Worm (Caenorhabditis elegans) whole organism, L3 larva: ENCODE measurements around the gene rheb-1.
A peak's percentile ranks its signal among the peaks of the same experiment; 100 is the strongest.

Experiments used
- R02D3.7 ChIP-seq: fragments of 150-350 bp; optimal IDR thresholded peaks from 2 replicates; lab custom pipeline; 2014; ENCODE audit warnings: missing biosample characterization, missing genetic modification characterization
- ama-1 ChIP-seq: fragments of 150-350 bp; optimal IDR thresholded peaks from 2 replicates; lab custom pipeline; 2018
- ceh-16 ChIP-seq: sonication (generic microtip); optimal IDR thresholded peaks from 2 replicates; lab custom pipeline; 2017; ENCODE audit warnings: missing biosample characterization, missing genetic modification characterization
- ceh-28 ChIP-seq: fragments of 150-350 bp; optimal IDR thresholded peaks from 2 replicates; lab custom pipeline; 2014; ENCODE audit warnings: missing biosample characterization, missing genetic modification reagents, missing genetic modification characterization
- ceh-82 ChIP-seq: fragments of 150-350 bp; optimal IDR thresholded peaks from 2 replicates; lab custom pipeline; 2014; ENCODE audit warnings: missing biosample characterization, missing genetic modification characterization
- daf-12 ChIP-seq: fragments of 150-350 bp; optimal IDR thresholded peaks from 2 replicates; lab custom pipeline; 2014; ENCODE audit warnings: missing biosample characterization, missing genetic modification reagents, missing genetic modification characterization
- egl-27 ChIP-seq: sonication (generic microtip); optimal IDR thresholded peaks from 4 replicates; lab custom pipeline; 2017; ENCODE audit warnings: missing biosample characterization, missing genetic modification reagents, missing genetic modification characterization
- egl-5 ChIP-seq: fragments of 150-350 bp; optimal IDR thresholded peaks from 2 replicates; lab custom pipeline; 2017; ENCODE audit warnings: missing biosample characterization, missing genetic modification reagents, missing genetic modification characterization, inconsistent platforms
- elt-1 ChIP-seq: fragments of 150-350 bp; optimal IDR thresholded peaks from 2 replicates; lab custom pipeline; 2014; ENCODE audit warnings: missing biosample characterization, missing genetic modification characterization
- elt-2 ChIP-seq: sonication (generic microtip); optimal IDR thresholded peaks from 2 replicates; lab custom pipeline; 2016; ENCODE audit warnings: missing genetic modification reagents, mild to moderate bottlenecking, missing genetic modification characterization, missing compliant biosample characterization
- elt-3 ChIP-seq, 3 experiments: fragments of 150-350 bp in 1 of 3; sonication (generic microtip) in 2 of 3; optimal IDR thresholded peaks; 2 replicates in 2 of 3; 4 replicates in 1 of 3; lab custom pipeline; 2014 to 2017; ENCODE audit warnings: missing biosample characterization in 3 of 3, missing genetic modification characterization in 3 of 3
- eor-1 ChIP-seq, 2 experiments: fragments of 150-350 bp; optimal IDR thresholded peaks; 2 replicates each; lab custom pipeline; 2014 to 2018; ENCODE audit warnings: missing biosample characterization in 2 of 2, missing genetic modification characterization in 2 of 2
- fkh-10 ChIP-seq: sonication (generic microtip); optimal IDR thresholded peaks from 2 replicates; lab custom pipeline; 2017; ENCODE audit warnings: missing biosample characterization, missing genetic modification reagents, missing genetic modification characterization
- fkh-2 ChIP-seq: fragments of 150-350 bp; optimal IDR thresholded peaks from 2 replicates; lab custom pipeline; 2014; ENCODE audit warnings: missing biosample characterization, missing genetic modification reagents, missing genetic modification characterization
- hmg-11 ChIP-seq: sonication (generic microtip); optimal IDR thresholded peaks from 2 replicates; lab custom pipeline; 2016; ENCODE audit warnings: missing genetic modification characterization, missing compliant biosample characterization
- jun-1 ChIP-seq: fragments of 150-350 bp; optimal IDR thresholded peaks from 2 replicates; lab custom pipeline; 2014; ENCODE audit warnings: missing biosample characterization, missing genetic modification reagents, missing genetic modification characterization
- lin-15B ChIP-seq: fragments of 150-350 bp; optimal IDR thresholded peaks from 2 replicates; lab custom pipeline; 2014; ENCODE audit warnings: missing biosample characterization, missing genetic modification characterization
- lin-39 ChIP-seq: fragments of 150-350 bp; optimal IDR thresholded peaks from 2 replicates; lab custom pipeline; 2018; ENCODE audit warnings: missing biosample characterization, missing genetic modification reagents, missing genetic modification characterization
- mdl-1 ChIP-seq: fragments of 150-350 bp; optimal IDR thresholded peaks from 2 replicates; lab custom pipeline; 2014; ENCODE audit warnings: missing biosample characterization, missing genetic modification characterization
- mml-1 ChIP-seq: fragments of 150-350 bp; sonication (generic microtip); optimal IDR thresholded peaks from 3 replicates; lab custom pipeline; 2014; ENCODE audit warnings: missing biosample characterization, missing genetic modification characterization
- nfya-1 ChIP-seq: sonication (generic microtip); optimal IDR thresholded peaks from 2 replicates; lab custom pipeline; 2017; ENCODE audit warnings: missing genetic modification characterization, mild to moderate bottlenecking, missing compliant biosample characterization, antibody characterized with exemption, moderate library complexity; ENCODE audit not compliant: insufficient read depth
- nhr-12 ChIP-seq: fragments of 150-350 bp; optimal IDR thresholded peaks from 2 replicates; lab custom pipeline; 2014; ENCODE audit warnings: missing biosample characterization, missing genetic modification characterization
- nhr-23 ChIP-seq: fragments of 150-350 bp; optimal IDR thresholded peaks from 2 replicates; lab custom pipeline; 2014; ENCODE audit warnings: missing biosample characterization, missing genetic modification reagents, missing genetic modification characterization
- nhr-25 ChIP-seq: sonication (generic microtip); optimal IDR thresholded peaks from 2 replicates; lab custom pipeline; 2017; ENCODE audit warnings: missing biosample characterization, missing genetic modification characterization
- nhr-43 ChIP-seq: sonication (generic microtip); optimal IDR thresholded peaks from 2 replicates; lab custom pipeline; 2016; ENCODE audit warnings: mild to moderate bottlenecking, missing genetic modification characterization, missing compliant biosample characterization; ENCODE audit not compliant: poor library complexity, severe bottlenecking
- nhr-67 ChIP-seq: fragments of 150-350 bp; optimal IDR thresholded peaks from 2 replicates; lab custom pipeline; 2014; ENCODE audit warnings: missing biosample characterization, missing genetic modification characterization
- nhr-76 ChIP-seq: fragments of 150-350 bp; sonication (generic microtip); optimal IDR thresholded peaks from 5 replicates; lab custom pipeline; 2014; ENCODE audit warnings: missing biosample characterization, missing genetic modification characterization
- nhr-77 ChIP-seq: fragments of 150-350 bp; optimal IDR thresholded peaks from 2 replicates; lab custom pipeline; 2014; ENCODE audit warnings: missing biosample characterization, missing genetic modification characterization
- pha-4 ChIP-seq: fragments of 150-350 bp; optimal IDR thresholded peaks from 2 replicates; lab custom pipeline; 2014; ENCODE audit warnings: missing biosample characterization, missing genetic modification reagents, missing genetic modification characterization
- pqm-1 ChIP-seq: fragments of 150-350 bp; optimal IDR thresholded peaks from 2 replicates; lab custom pipeline; 2017; ENCODE audit warnings: missing biosample characterization, missing genetic modification characterization, inconsistent platforms
- sea-2 ChIP-seq: fragments of 150-350 bp; sonication (generic microtip); optimal IDR thresholded peaks from 4 replicates; lab custom pipeline; 2014; ENCODE audit warnings: missing biosample characterization, missing genetic modification reagents, missing genetic modification characterization
- skn-1 ChIP-seq: fragments of 150-350 bp; optimal IDR thresholded peaks from 2 replicates; lab custom pipeline; 2014; ENCODE audit warnings: missing biosample characterization, missing genetic modification characterization
- snpc-4 ChIP-seq: fragments of 150-350 bp; optimal IDR thresholded peaks from 2 replicates; lab custom pipeline; 2014; ENCODE audit warnings: missing biosample characterization, missing genetic modification characterization
- tbx-2 ChIP-seq: sonication (generic microtip); optimal IDR thresholded peaks from 2 replicates; lab custom pipeline; 2016; ENCODE audit warnings: mild to moderate bottlenecking, missing genetic modification characterization, missing compliant biosample characterization
- unc-39 ChIP-seq: sonication (generic microtip); optimal IDR thresholded peaks from 4 replicates; lab custom pipeline; 2017; ENCODE audit warnings: missing biosample characterization, missing genetic modification characterization
- unc-62 ChIP-seq: fragments of 150-350 bp; sonication (generic microtip); optimal IDR thresholded peaks from 4 replicates; lab custom pipeline; 2014; ENCODE audit warnings: missing biosample characterization, missing genetic modification reagents, missing genetic modification characterization
- zag-1 ChIP-seq: fragments of 150-350 bp; optimal IDR thresholded peaks from 2 replicates; lab custom pipeline; 2014; ENCODE audit warnings: missing biosample characterization, missing genetic modification characterization
- ztf-11 ChIP-seq: fragments of 150-350 bp; optimal IDR thresholded peaks from 2 replicates; lab custom pipeline; 2014; ENCODE audit warnings: missing biosample characterization, missing genetic modification characterization
- ztf-4 ChIP-seq: fragments of 150-350 bp; optimal IDR thresholded peaks from 2 replicates; lab custom pipeline; 2014; ENCODE audit warnings: missing biosample characterization, missing genetic modification characterization

The rheb-1 gene

DNA sequence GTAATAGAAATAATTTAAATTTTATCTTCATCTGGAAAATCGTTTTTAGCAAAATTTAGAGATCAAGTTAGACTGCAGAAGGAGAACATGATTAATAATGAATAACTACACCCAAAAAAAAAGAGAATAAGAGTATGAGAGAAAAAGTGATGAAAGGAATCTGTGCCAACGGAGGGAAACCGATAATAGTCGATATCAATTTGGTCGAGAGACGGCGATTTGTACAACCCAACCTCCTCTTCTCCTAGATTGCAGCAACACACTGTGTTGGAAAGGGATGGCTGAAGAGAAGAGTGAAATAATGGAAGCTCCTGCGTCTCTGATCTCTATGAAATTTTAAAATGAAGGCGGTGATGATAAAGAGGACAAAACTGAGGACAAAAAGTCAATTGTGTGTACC, 18.7 kb upstream of the rheb-1 start:
- TF ChIP-seq jun-1 (tag; lab: Kevin White, UChicago) (peak; percentile 85), elt-2 (peak; percentile 77), nhr-76 (tag; lab: Kevin White, UChicago) (no peak), pqm-1 (peak; percentile 20)

DNA sequence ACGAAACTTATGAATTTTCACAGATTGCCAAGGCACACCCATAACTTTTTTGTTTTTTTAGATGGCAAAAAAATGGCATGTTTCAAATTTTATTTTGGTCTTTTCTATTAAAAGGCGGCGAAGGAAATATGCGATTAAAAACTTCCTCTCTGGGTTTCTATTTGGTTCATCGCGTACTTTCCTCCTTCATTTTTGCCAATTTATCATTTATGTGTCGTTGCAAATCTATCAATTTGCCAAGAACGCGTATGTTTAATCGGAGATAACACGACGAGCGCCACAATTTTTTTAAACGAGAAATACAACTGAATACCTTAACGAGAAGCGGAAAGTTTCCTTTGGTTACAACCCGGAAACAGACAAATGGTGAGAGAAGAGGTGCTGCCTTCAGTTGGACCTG, 16.6 kb upstream of the rheb-1 start:
- TF ChIP-seq daf-12 (tag; lab: Kevin White, UChicago) (no peak), elt-2 (peak; percentile 44)

DNA sequence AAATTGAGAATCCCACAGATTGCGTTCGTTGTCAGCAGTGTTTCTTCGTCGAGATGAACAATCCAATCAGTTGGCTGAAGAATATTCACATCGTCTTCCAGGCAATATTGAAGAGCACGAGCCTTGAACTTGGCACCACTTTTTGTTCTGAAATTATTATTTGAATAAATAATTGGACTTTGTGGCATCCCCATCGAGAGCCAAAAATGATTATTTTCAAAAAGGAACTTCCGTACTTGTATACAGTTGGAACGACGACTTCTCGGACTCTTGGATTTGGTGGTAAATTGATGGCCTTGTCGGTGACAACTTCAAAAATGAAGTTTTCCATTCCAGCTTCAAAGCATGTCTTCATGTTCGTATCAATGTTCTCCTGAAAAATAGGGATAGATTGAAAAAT, 16.2 kb upstream of the rheb-1 start:
- TF ChIP-seq fkh-10 (GFP tag; lab: Kevin White, UChicago) (no peak), egl-5 (tag; lab: Kevin White, UChicago) (no peak), zag-1 (tag; lab: Kevin White, UChicago) (no peak), daf-12 (tag; lab: Kevin White, UChicago) (no peak), mml-1 (tag; lab: Kevin White, UChicago) (no peak), elt-1 (tag; lab: Kevin White, UChicago) (no peak), ztf-11 (no peak), unc-62 (no peak), nhr-67 (tag; lab: Kevin White, UChicago) (no peak), ztf-4 (tag; lab: Kevin White, UChicago) (no peak), elt-2 (no peak), nhr-77 (tag; lab: Kevin White, UChicago) (no peak), nhr-12 (tag; lab: Kevin White, UChicago) (no peak)

DNA sequence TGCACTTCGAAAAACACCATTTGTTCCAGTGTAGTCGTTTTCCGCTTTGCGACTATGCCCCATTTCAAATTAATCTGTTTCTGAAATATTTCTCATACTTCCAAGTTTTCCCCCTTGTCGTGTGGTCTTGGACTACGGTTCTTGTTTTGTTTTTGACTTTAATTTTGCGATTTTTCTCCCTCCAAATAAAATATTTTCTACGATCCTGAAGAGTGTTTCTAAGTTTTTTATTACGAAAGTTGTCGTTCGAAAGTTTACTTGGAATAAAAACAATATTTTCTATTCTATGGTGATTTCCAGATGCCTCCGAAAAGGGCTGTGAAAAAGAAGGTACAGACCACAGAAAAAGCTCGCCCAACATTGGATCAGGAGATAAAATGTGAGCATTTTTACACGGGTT, 12.0 kb upstream of the rheb-1 start, which contains the start of gene tag-342:
Gene tag-342 (plus strand): TSS at position 301 of the 400 bp plus-strand sequence.
- no peak for TF ChIP-seq ceh-16 (tag; lab: Kevin White, UChicago)
- TF ChIP-seq nhr-25, result no peak
- no peak for TF ChIP-seq daf-12 (tag; lab: Kevin White, UChicago)
- no peak for TF ChIP-seq fkh-10 (GFP tag; lab: Kevin White, UChicago)
- no peak for TF ChIP-seq elt-3 (tag; optimal IDR thresholded peaks at IDR 0.05; lab: Kevin White, UChicago)
- no peak for TF ChIP-seq nhr-12 (tag; lab: Kevin White, UChicago)
- no peak for TF ChIP-seq unc-39 (tag; lab: Kevin White, UChicago)
- no peak for TF ChIP-seq fkh-2 (tag; lab: Kevin White, UChicago)
- TF ChIP-seq sea-2 (GFP tag; lab: Kevin White, UChicago), result no peak
- TF ChIP-seq tbx-2, result no peak
- no peak for TF ChIP-seq ceh-28 (tag; lab: Kevin White, UChicago)

DNA sequence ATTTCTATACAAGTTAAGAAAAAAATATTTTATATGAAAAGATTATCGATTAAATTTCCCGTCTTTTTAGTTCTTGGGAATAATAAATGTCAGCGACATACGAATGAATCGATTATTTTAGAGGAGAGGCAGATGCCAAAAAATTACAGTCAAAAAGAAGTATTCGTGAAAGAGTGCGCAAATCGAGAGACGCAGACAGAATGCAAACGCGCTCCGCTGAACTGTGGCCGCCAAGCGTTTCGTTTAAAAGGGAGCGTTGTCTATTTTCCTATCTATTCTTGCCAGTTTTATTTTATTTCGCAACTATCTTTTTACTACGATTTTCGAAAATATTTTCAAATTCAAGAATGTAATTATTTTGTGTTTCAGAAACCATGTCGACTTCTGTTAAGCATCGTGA, 11.3 kb upstream of the rheb-1 start, which contains the start of gene baf-1:
Gene baf-1 (plus strand): TSS at position 370 of the 400 bp plus-strand sequence.
- TF ChIP-seq pqm-1, result peak; percentile 16
- peak; percentile 30 for TF ChIP-seq skn-1 (tag; lab: Kevin White, UChicago)
- TF ChIP-seq lin-15B (tag; lab: Kevin White, UChicago), result peak; percentile 78
- TF ChIP-seq nhr-25, result peak; percentile 74
- TF ChIP-seq daf-12 (tag; lab: Kevin White, UChicago), result no peak
- TF ChIP-seq nhr-43, result peak; percentile 49
- TF ChIP-seq R02D3.7, result peak; percentile 23
- no peak for TF ChIP-seq sea-2 (GFP tag; lab: Kevin White, UChicago)
- peak; percentile 51 for TF ChIP-seq snpc-4 (tag; lab: Kevin White, UChicago)
- peak; percentile 12 for TF ChIP-seq ama-1 (lab: Kevin White, UChicago)
- TF ChIP-seq nhr-77 (tag; lab: Kevin White, UChicago), result no peak
- peak; percentile 51 for TF ChIP-seq ceh-28 (tag; lab: Kevin White, UChicago)
- no peak for TF ChIP-seq ztf-11
- peak; percentile 50 for TF ChIP-seq elt-2
- peak; percentile 27 for TF ChIP-seq hmg-11 (tag; lab: Kevin White, UChicago)
- peak; percentile 13 for TF ChIP-seq lin-39 (tag; lab: Kevin White, UChicago)
- TF ChIP-seq ceh-82 (tag; lab: Kevin White, UChicago), result no peak
- no peak for TF ChIP-seq eor-1 (tag; optimal IDR thresholded peaks at IDR 0.05; lab: Kevin White, UChicago)
- no peak for TF ChIP-seq egl-27
- TF ChIP-seq jun-1 (tag; lab: Kevin White, UChicago), result peak; percentile 27
- peak; percentile 84 for TF ChIP-seq pha-4
- peak; percentile 70 for TF ChIP-seq nfya-1 (tag; lab: Kevin White, UChicago)
- TF ChIP-seq elt-3 (tag; optimal IDR thresholded peaks at IDR 0.05; lab: Kevin White, UChicago), result no peak
- TF ChIP-seq ceh-16 (tag; lab: Kevin White, UChicago), result no peak
- no peak for TF ChIP-seq fkh-10 (GFP tag; lab: Kevin White, UChicago)
- peak; percentile 68 for TF ChIP-seq nhr-23 (tag; lab: Kevin White, UChicago)
- no peak for TF ChIP-seq nhr-12 (tag; lab: Kevin White, UChicago)
- TF ChIP-seq mdl-1 (tag; lab: Kevin White, UChicago), result no peak
- TF ChIP-seq, all 47 proteins: peak for 16
